Fruit fly (Drosophila melanogaster) whole organism, adult: ENCODE data around the gene Ifrd1.

ENCODE experiments used
- CG11617 ChIP-seq: fragments of 200-800 bp; sonication (Bioruptor generic); optimal IDR thresholded peaks from 2 replicates; lab custom pipeline; 2017; ENCODE audit warnings: mild to moderate bottlenecking, missing biosample characterization, missing genetic modification reagents, missing genetic modification characterization
- CG12768 ChIP-seq: fragments of 200-800 bp; sonication (Bioruptor generic); optimal IDR thresholded peaks from 2 replicates; lab custom pipeline; 2017; ENCODE audit warnings: missing biosample characterization, missing genetic modification characterization, mild to moderate bottlenecking, moderate library complexity, missing genetic modification reagents
- CG14711 ChIP-seq: fragments of 200-800 bp; sonication (Bioruptor generic); optimal IDR thresholded peaks from 2 replicates; lab custom pipeline; 2018; ENCODE audit warnings: missing biosample characterization, mild to moderate bottlenecking, missing genetic modification characterization, moderate library complexity
- CG1620 ChIP-seq: fragments of 200-800 bp; sonication (Bioruptor generic); optimal IDR thresholded peaks from 2 replicates; lab custom pipeline; 2016; ENCODE audit warnings: missing biosample characterization, missing genetic modification characterization
- CG33017 ChIP-seq: fragments of 200-800 bp; sonication (Bioruptor generic); optimal IDR thresholded peaks from 2 replicates; lab custom pipeline; 2018; ENCODE audit warnings: missing biosample characterization, mild to moderate bottlenecking, missing genetic modification characterization, moderate library complexity
- CG5204 ChIP-seq: fragments of 200-800 bp; sonication (Bioruptor generic); optimal IDR thresholded peaks from 2 replicates; lab custom pipeline; 2016; ENCODE audit warnings: missing biosample characterization, missing genetic modification characterization
- CG7045 ChIP-seq: fragments of 200-800 bp; sonication (Bioruptor generic); optimal IDR thresholded peaks from 2 replicates; lab custom pipeline; 2017; ENCODE audit warnings: missing biosample characterization, mild to moderate bottlenecking, missing genetic modification characterization
- CG7101 ChIP-seq: fragments of 200-800 bp; sonication (Bioruptor generic); optimal IDR thresholded peaks from 2 replicates; lab custom pipeline; 2018; ENCODE audit warnings: missing biosample characterization, mild to moderate bottlenecking, missing genetic modification characterization, moderate library complexity
- Clk ChIP-seq: fragments of 200-800 bp; sonication (Bioruptor generic); optimal IDR thresholded peaks from 2 replicates; lab custom pipeline; 2017; ENCODE audit warnings: missing biosample characterization, missing genetic modification characterization
- Crg-1 ChIP-seq: fragments of 200-800 bp; sonication (Bioruptor generic); optimal IDR thresholded peaks from 2 replicates; lab custom pipeline; 2016; ENCODE audit warnings: missing biosample characterization, missing genetic modification characterization
- Hr96 ChIP-seq: fragments of 200-800 bp; sonication (Bioruptor generic); optimal IDR thresholded peaks from 2 replicates; lab custom pipeline; 2016; ENCODE audit warnings: missing biosample characterization, missing genetic modification characterization
- Mnt ChIP-seq: fragments of 200-800 bp; sonication (Bioruptor generic); optimal IDR thresholded peaks from 2 replicates; lab custom pipeline; 2016; ENCODE audit warnings: missing biosample characterization, mild to moderate bottlenecking, missing genetic modification characterization
- bab1 ChIP-seq: fragments of 200-800 bp; sonication (Bioruptor generic); optimal IDR thresholded peaks from 3 replicates; lab custom pipeline; 2019; ENCODE audit warnings: missing biosample characterization, mild to moderate bottlenecking, missing genetic modification characterization, moderate library complexity
- cic ChIP-seq: fragments of 200-800 bp; sonication (Bioruptor generic); optimal IDR thresholded peaks from 2 replicates; lab custom pipeline; 2017; ENCODE audit warnings: missing biosample characterization, mild to moderate bottlenecking, missing genetic modification characterization, moderate library complexity
- cnc ChIP-seq, 2 experiments: fragments of >200 bp; optimal IDR thresholded peaks; 2 replicates each; lab custom pipeline; 2017
- kay ChIP-seq: fragments of 200-800 bp; sonication (Bioruptor generic); peaks from one replicate; lab custom pipeline; 2016; ENCODE audit warnings: missing biosample characterization, missing genetic modification characterization, borderline replicate concordance
- ovo ChIP-seq: fragments of 200-800 bp; sonication (Bioruptor generic); optimal IDR thresholded peaks from 2 replicates; lab custom pipeline; 2016; ENCODE audit warnings: missing biosample characterization, missing genetic modification characterization
- pad ChIP-seq: fragments of 200-800 bp; sonication (Bioruptor generic); optimal IDR thresholded peaks from 3 replicates; lab custom pipeline; 2017; ENCODE audit warnings: missing biosample characterization, missing genetic modification characterization, mild to moderate bottlenecking, moderate library complexity, missing genetic modification reagents
- tj ChIP-seq: fragments of 200-800 bp; sonication (Bioruptor generic); optimal IDR thresholded peaks from 3 replicates; lab custom pipeline; 2017; ENCODE audit warnings: missing biosample characterization, mild to moderate bottlenecking, missing genetic modification characterization, moderate library complexity
- toe ChIP-seq: fragments of 200-800 bp; sonication (Bioruptor generic); optimal IDR thresholded peaks from 2 replicates; lab custom pipeline; 2016; ENCODE audit warnings: missing biosample characterization, missing genetic modification characterization

Ifrd1 gene

DNA sequence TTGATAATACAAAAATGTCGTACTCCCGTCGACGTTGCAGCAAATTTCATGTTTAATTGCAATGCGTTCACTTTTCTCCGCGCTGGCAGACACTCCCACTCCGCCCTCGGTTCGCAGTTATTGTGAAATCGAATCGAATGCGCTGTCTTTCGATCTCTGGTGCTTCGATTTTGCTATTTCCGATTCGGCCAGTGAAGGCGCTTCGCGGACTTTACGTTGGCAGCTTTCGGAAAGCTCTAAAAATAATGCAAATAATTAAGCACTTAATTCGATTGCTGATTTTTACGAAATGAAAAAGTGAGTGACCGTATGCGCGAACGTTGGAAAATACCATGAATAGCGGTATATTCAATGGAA lies at the start of gene Ifrd1:
Gene Ifrd1 (minus strand): TSS at position 305 of the 357 bp plus-strand sequence.
- TF ChIP-seq Crg-1 (GFP tag; lab: Kevin White, UChicago) (no peak), CG11617 (no peak), CG33017 (peak; percentile 20)

DNA sequence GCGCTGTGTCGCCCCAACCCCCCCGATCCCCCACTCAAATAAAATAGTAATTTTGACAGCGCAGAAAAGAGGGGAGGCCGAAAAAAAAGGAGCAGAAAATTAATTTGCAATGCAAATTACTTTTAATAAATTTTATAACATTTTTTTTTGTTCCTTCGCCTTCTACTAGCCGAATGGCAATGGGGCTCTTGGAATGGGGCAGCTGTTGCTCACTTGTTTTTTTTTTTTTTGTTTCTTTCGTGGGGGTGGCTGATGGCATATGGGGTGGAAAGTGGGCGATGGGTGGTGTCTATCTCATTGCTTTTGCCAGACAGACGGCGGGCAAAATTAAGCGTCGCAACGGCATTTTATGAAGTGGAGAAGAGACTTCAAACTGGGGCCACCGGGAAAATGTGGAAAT lies 46.4 kb upstream of the Ifrd1 start:
- TF ChIP-seq tj (GFP tag; lab: Kevin White, UChicago) (no peak), cic (no peak), CG5204 (no peak), kay (GFP tag; lab: Kevin White, UChicago) (no peak), pad (GFP tag; lab: Kevin White, UChicago) (no peak), ovo (no peak), CG1620 (GFP tag; lab: Kevin White, UChicago) (no peak), Hr96 (GFP tag; lab: Kevin White, UChicago) (no peak), CG7101 (tag; lab: Kevin White, UChicago) (no peak), CG33017 (no peak), CG11617 (no peak), CG14711 (tag; lab: Kevin White, UChicago) (no peak), cnc (optimal IDR thresholded peaks at IDR 0.05; lab: Kevin White, UChicago) (no peak), Clk (GFP tag; lab: Kevin White, UChicago) (no peak), CG7045 (GFP tag; lab: Kevin White, UChicago) (no peak), toe (GFP tag; lab: Kevin White, UChicago) (no peak), bab1 (GFP tag; lab: Kevin White, UChicago) (no peak), Crg-1 (GFP tag; lab: Kevin White, UChicago) (no peak), CG12768 (no peak), Mnt (GFP tag; lab: Kevin White, UChicago) (no peak)

DNA sequence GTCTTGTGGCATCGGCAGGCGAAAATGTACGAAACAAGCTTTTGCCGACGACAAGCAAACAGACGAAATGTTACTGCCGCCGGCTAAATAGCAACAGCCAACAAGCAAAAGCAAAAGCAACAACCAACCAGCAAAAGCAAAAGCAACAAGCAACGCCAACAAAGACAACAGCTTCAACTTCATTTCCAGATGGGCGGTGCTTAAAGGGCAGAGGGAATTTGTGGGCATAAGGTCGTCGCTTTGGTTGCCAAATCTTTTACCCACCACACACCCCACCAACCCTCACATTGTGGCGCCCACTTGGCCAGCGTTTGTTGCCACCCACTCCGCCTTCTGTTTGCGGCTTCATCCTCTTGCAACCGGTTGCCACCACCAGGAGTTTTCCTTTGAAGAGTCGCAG lies 36.7 kb upstream of the Ifrd1 start:
- TF ChIP-seq tj (GFP tag; lab: Kevin White, UChicago) = no peak
- no peak for TF ChIP-seq CG7101 (tag; lab: Kevin White, UChicago)
- no peak for TF ChIP-seq Mnt (GFP tag; lab: Kevin White, UChicago)
- no peak for TF ChIP-seq CG1620 (GFP tag; lab: Kevin White, UChicago)
- TF ChIP-seq CG7045 (GFP tag; lab: Kevin White, UChicago) = no peak
- no peak for TF ChIP-seq CG14711 (tag; lab: Kevin White, UChicago)
- TF ChIP-seq pad (GFP tag; lab: Kevin White, UChicago) = no peak
- no peak for TF ChIP-seq bab1 (GFP tag; lab: Kevin White, UChicago)
- TF ChIP-seq Crg-1 (GFP tag; lab: Kevin White, UChicago) = no peak
- TF ChIP-seq ovo = no peak
- no peak for TF ChIP-seq toe (GFP tag; lab: Kevin White, UChicago)

DNA sequence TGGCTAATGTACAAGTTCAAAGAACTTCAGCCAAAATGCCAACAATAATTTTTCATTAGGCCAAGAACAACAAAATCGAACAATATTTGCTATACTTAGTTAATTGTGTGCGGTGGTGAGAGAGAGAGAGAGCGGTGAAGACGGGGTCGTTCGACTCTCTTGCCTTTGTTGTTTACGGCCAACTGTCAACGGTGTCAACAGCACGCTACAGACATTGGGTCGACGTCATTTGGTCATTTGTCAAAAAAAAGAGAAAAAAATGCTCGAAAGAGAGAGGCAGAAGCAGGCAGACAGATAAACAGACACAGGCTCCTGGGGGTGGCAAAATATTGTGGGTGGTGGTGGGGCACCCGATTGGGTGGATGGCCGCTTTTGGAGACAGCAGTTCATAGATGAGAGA lies 35.2 kb upstream of the Ifrd1 start:
- TF ChIP-seq Mnt (GFP tag; lab: Kevin White, UChicago) (no peak), CG12768 (no peak), Crg-1 (GFP tag; lab: Kevin White, UChicago) (no peak), CG5204 (no peak), CG11617 (no peak), CG33017 (no peak), ovo (no peak), tj (GFP tag; lab: Kevin White, UChicago) (no peak), cnc (optimal IDR thresholded peaks at IDR 0.05; lab: Kevin White, UChicago) (no peak), toe (GFP tag; lab: Kevin White, UChicago) (no peak), Hr96 (GFP tag; lab: Kevin White, UChicago) (no peak), cic (no peak), bab1 (GFP tag; lab: Kevin White, UChicago) (no peak), kay (GFP tag; lab: Kevin White, UChicago) (no peak), Clk (GFP tag; lab: Kevin White, UChicago) (no peak), CG14711 (tag; lab: Kevin White, UChicago) (no peak), CG7045 (GFP tag; lab: Kevin White, UChicago) (no peak), CG1620 (GFP tag; lab: Kevin White, UChicago) (no peak), pad (GFP tag; lab: Kevin White, UChicago) (no peak)

DNA sequence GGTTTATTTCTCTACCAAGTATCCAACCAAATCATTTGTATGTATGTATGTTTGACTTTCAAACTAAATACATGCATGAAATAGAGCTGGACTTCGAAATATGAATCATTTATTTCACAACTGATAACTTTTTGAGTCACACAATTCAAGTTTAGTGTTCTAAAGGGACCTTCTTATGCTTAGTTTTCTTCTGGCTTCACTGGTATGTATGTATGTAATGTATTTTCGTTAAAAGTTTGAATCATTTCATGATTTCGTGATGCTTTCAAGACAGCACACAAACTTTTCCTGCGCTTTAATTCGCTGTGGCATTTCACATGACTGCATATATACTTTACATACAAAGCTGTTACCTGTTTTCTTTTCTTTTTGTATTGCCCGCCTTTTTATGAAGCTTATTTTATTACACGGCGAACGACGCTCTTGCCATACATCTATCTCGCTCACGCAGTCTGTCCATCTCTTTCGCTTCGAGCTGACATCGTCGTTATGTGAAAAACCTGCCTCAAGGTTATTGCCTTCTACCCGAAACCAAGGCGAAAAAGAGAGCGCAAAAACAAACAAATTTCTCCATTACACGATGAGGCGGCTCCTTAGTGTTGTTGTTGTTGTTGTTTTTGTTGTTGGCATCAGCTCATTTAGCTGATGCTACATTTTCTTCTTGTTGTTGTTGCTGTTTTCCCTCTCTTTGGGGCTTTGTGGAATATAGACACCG lies 34.3 kb upstream of the Ifrd1 start:
- TF ChIP-seq tj (GFP tag; lab: Kevin White, UChicago) (peak; percentile 99), CG7045 (GFP tag; lab: Kevin White, UChicago) (no peak), CG33017 (no peak), CG5204 (no peak)

DNA sequence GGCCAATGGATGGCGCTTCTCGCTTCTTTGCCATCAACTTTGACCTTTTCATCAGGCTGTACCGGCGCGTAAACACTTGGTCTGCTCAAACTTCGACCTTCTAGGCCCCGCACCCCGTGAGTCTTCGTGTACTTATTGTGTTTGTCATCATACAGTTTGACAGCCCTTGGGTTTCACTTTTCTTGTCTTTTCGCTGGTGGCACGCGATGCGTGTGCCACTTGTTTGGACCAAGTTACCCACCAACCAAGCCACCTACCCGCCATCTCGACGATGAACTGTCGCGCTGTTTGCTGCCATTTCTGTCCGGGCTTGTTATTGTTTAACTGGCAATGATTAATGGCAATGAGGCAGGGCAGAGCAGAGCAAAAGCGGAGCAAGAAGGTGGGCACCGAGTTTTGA lies 33.5 kb upstream of the Ifrd1 start:
- TF ChIP-seq tj (GFP tag; lab: Kevin White, UChicago) = no peak
- TF ChIP-seq CG1620 (GFP tag; lab: Kevin White, UChicago) = no peak
- TF ChIP-seq kay (GFP tag; lab: Kevin White, UChicago) = no peak
- TF ChIP-seq CG7101 (tag; lab: Kevin White, UChicago) = no peak
- TF ChIP-seq bab1 (GFP tag; lab: Kevin White, UChicago) = no peak
- TF ChIP-seq CG33017 = no peak
- TF ChIP-seq Crg-1 (GFP tag; lab: Kevin White, UChicago) = no peak

DNA sequence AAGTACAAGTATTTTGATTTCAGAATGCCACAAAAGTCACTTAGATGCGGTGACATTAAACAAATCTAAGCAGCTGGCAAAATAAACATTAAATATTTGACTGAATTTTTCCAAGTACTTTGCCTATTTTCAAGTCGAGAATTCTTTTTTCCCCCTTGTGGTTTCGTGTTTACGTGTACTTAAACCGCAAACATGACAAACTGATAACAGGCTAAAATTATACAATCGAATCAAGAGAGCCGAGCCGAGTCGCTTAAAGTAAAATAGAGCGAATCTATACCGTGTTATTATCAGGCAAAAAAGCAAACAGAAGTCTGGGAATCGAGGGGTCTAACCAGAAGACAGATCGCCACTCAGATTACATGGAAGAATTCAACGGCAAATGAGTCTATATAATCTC lies 31.8 kb upstream of the Ifrd1 start:
- TF ChIP-seq ovo (peak; percentile 28), CG7045 (GFP tag; lab: Kevin White, UChicago) (peak; percentile 26), CG11617 (peak; percentile 23), Mnt (GFP tag; lab: Kevin White, UChicago) (no peak), CG7101 (tag; lab: Kevin White, UChicago) (peak; percentile 2), cic (peak; percentile 64), CG5204 (no peak), CG14711 (tag; lab: Kevin White, UChicago) (no peak), Hr96 (GFP tag; lab: Kevin White, UChicago) (no peak), CG33017 (no peak), bab1 (GFP tag; lab: Kevin White, UChicago) (no peak), cnc (optimal IDR thresholded peaks at IDR 0.05; lab: Kevin White, UChicago) (no peak), tj (GFP tag; lab: Kevin White, UChicago) (peak; percentile 3), toe (GFP tag; lab: Kevin White, UChicago) (no peak), pad (GFP tag; lab: Kevin White, UChicago) (peak; percentile 24), Clk (GFP tag; lab: Kevin White, UChicago) (no peak), Crg-1 (GFP tag; lab: Kevin White, UChicago) (no peak), kay (GFP tag; lab: Kevin White, UChicago) (no peak), CG12768 (peak; percentile 57), CG1620 (GFP tag; lab: Kevin White, UChicago) (no peak)
